Fruit fly (Drosophila melanogaster): Measurements from ENCODE around the gene p130CAS.

The p130CAS gene

dm6 chr3L:199050-199745 lies 46.5 kb downstream of the p130CAS start (continued):
- TF ChIP-seq grau (tag; optimal IDR thresholded peaks at IDR 0.05) = no peak
- peak; percentile 23 for TF ChIP-seq Atf3 (GFP tag; optimal IDR thresholded peaks at IDR 0.05)
- TF ChIP-seq CG13296 (GFP tag; optimal IDR thresholded peaks at IDR 0.05) = no peak
- no peak for TF ChIP-seq trem (tag; optimal IDR thresholded peaks at IDR 0.05)
- TF ChIP-seq peb (GFP tag; IDR thresholded peaks at IDR 0.05) = no peak
- no peak for TF ChIP-seq CG5245 (GFP tag; optimal IDR thresholded peaks at IDR 0.05)
- peak; percentile 84 for TF ChIP-seq chn (GFP tag; optimal IDR thresholded peaks at IDR 0.05)
- TF ChIP-seq CG4404 (GFP tag; IDR thresholded peaks at IDR 0.05) = peak; percentile 17; the same call in 1 of the 2 replicates
- TF ChIP-seq CG6791 (GFP tag; IDR thresholded peaks at IDR 0.05; ENCODE audit: partially characterized antibody) = peak; percentile 4; the same call in 2 of the 3 replicates
- no peak for TF ChIP-seq CG10209 (GFP tag; optimal IDR thresholded peaks at IDR 0.05)
- TF ChIP-seq CG4854 (GFP tag; optimal IDR thresholded peaks at IDR 0.05) = no peak
- TF ChIP-seq CG7271 (tag; optimal IDR thresholded peaks at IDR 0.05) = no peak
- TF ChIP-seq Dip2 (GFP tag; IDR thresholded peaks at IDR 0.05) = no peak
- no peak for TF ChIP-seq pita (GFP tag; optimal IDR thresholded peaks at IDR 0.05)
- peak; percentile 21; the same call in 1 of the 2 replicates for TF ChIP-seq Ada2b (GFP tag; IDR thresholded peaks at IDR 0.05)
- no peak for TF ChIP-seq ERR (GFP tag; optimal IDR thresholded peaks at IDR 0.05)
- no peak for TF ChIP-seq bigmax (GFP tag; optimal IDR thresholded peaks at IDR 0.05)
- no peak for TF ChIP-seq sens (GFP tag)
- TF ChIP-seq Deaf1 (tag; optimal IDR thresholded peaks at IDR 0.05) = no peak
- peak; percentile 44 for TF ChIP-seq CG9932 (GFP tag; IDR thresholded peaks at IDR 0.05)
- TF ChIP-seq CG9727 (GFP tag; optimal IDR thresholded peaks at IDR 0.05) = no peak
- TF ChIP-seq CG1792 (GFP tag; optimal IDR thresholded peaks at IDR 0.05) = no peak
- TF ChIP-seq dysf (GFP tag; IDR thresholded peaks at IDR 0.05) = no peak
- TF ChIP-seq CG7987 (GFP tag; optimal IDR thresholded peaks at IDR 0.05) = peak; percentile 13
- TF ChIP-seq tio (GFP tag; optimal IDR thresholded peaks at IDR 0.05) = no peak
- peak in 1 of 2 experiments; percentile 3 for TF ChIP-seq dpn (GFP tag; optimal IDR thresholded peaks at IDR 0.05)
- no peak for TF ChIP-seq hth (optimal IDR thresholded peaks at IDR 0.05)
- peak; percentile 96 for TF ChIP-seq crol (GFP tag; IDR thresholded peaks at IDR 0.05)
- TF ChIP-seq CG9609 (GFP tag; optimal IDR thresholded peaks at IDR 0.05) = peak; percentile 4
- no peak for TF ChIP-seq CG30431 (GFP tag; optimal IDR thresholded peaks at IDR 0.05)
- no peak for TF ChIP-seq CG2678 (tag; optimal IDR thresholded peaks at IDR 0.05)
- TF ChIP-seq Hsf (GFP tag; optimal IDR thresholded peaks at IDR 0.05) = peak; percentile 11
- TF ChIP-seq TFAM (GFP tag; optimal IDR thresholded peaks at IDR 0.05) = no peak
- no peak for TF ChIP-seq CG17385 (GFP tag; optimal IDR thresholded peaks at IDR 0.05)
- no peak for TF ChIP-seq Camta (GFP tag; optimal IDR thresholded peaks at IDR 0.05)
- peak; percentile 30; the same call in 1 of the 3 replicates for TF ChIP-seq hb (GFP tag; IDR thresholded peaks at IDR 0.05; ENCODE audit: partially characterized antibody)
- TF ChIP-seq sc (optimal IDR thresholded peaks at IDR 0.05) = no peak
- no peak for TF ChIP-seq sc (GFP tag; optimal IDR thresholded peaks at IDR 0.05)
- peak; percentile 56 for TF ChIP-seq pzg (GFP tag; optimal IDR thresholded peaks at IDR 0.05)
- no peak for TF ChIP-seq chif (GFP tag; optimal IDR thresholded peaks at IDR 0.05)
- 0 out of 2 replicates have a peak, but pooled peaks have one; percentile 8 for TF ChIP-seq danr (GFP tag; IDR thresholded peaks at IDR 0.05)
- peak; percentile 52; the same call in 2 of the 3 replicates for TF ChIP-seq tgo (GFP tag; IDR thresholded peaks at IDR 0.05)
- no peak for TF ChIP-seq CG7357 (GFP tag; IDR thresholded peaks at IDR 0.05)
- no peak for TF ChIP-seq Hr39 (optimal IDR thresholded peaks at IDR 0.05)
- TF ChIP-seq Sox102F (GFP tag; optimal IDR thresholded peaks at IDR 0.05) = no peak
- TF ChIP-seq CG33557 (GFP tag; optimal IDR thresholded peaks at IDR 0.05) = no peak
- no peak for TF ChIP-seq CG5953 (GFP tag; IDR thresholded peaks at IDR 0.05)
- TF ChIP-seq CG17186 (GFP tag; optimal IDR thresholded peaks at IDR 0.05) = peak; percentile 7
- TF ChIP-seq CG2889 (GFP tag; IDR thresholded peaks at IDR 0.05) = no peak
- no peak for TF ChIP-seq gem (tag; optimal IDR thresholded peaks at IDR 0.05)
- no peak for TF ChIP-seq CG30020 (tag; optimal IDR thresholded peaks at IDR 0.05)

Data from whole organism, embryonic.